Worm (Caenorhabditis elegans): ENCODE data around the gene ZK54.3.

ZK54.3 gene

DNA sequence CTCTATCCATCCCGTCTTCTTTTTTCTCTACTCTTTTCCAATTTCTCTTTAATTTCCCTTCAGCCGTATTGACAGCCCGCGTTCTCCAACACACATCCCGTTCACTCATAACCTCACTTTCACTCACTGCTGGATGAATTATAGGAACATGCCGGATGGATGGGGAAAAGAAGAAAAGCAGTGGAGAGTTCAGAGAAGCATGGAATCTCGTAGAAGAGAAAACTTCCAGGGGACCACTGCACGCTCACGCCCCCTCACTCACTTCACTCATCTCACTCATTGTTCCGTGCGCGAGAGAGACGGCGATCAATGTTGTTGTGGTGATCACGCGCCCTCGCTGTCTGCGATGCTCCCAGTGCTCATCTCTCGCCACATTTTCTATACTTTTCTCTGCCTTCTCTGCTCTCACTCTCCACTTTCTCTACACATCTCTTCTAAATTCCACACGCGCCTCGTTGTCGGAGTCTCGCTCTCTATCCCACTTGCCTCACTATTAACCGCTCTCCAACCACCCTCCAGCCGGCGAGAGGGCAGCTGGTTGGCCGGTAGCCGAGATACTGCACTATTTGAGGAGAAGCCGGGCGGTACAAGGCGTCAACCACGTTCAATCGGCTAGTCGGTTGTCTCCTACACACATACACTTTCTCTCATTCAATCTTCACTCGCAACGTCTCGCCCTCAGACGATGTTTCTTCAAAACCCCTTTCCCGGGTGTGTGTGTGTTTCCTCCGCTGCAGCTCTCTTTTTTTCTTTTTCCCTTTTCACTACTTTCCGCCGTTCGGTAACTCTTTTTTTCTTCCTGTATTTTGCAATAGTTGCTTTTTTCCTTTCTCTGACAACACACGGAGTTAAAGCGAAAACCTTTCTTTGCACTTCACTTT is 13.1 kb upstream of the ZK54.3 start:
- TF ChIP-seq W03F9.2 (tag; optimal IDR thresholded peaks at IDR 0.05) (no peak), him-1 (tag; optimal IDR thresholded peaks at IDR 0.05) (peak; percentile 96)

- TF ChIP-seq him-1 (tag; optimal IDR thresholded peaks at IDR 0.05) (no peak), W03F9.2 (tag; optimal IDR thresholded peaks at IDR 0.05) (no peak), dao-5 (tag; optimal IDR thresholded peaks at IDR 0.05) (no peak)
These were observed 11.9 kb upstream of the ZK54.3 start for ce11 chrX:17478677-17479076.

DNA sequence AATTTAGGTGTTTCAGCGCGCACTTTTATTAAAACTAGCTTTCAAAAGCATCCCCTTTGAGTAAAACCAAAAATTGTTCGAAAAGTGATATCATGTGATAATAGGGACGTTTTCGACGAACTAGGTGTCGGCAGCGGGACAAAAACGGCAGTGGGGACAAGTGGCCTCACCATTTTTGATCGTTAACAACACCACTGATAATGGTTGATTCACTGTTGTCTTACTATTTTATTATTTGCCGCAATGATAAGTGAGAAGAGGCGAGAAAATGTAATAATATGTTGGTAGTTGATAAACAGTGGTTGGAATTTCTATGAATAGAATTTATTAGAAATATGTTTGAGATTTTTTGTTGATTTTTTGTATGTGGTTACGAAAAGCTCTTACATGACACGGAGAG is 9.2 kb upstream of the ZK54.3 start:
- TF ChIP-seq him-1 (tag; optimal IDR thresholded peaks at IDR 0.05) (no peak), W03F9.2 (tag; optimal IDR thresholded peaks at IDR 0.05) (no peak), dao-5 (tag; optimal IDR thresholded peaks at IDR 0.05) (no peak)

DNA sequence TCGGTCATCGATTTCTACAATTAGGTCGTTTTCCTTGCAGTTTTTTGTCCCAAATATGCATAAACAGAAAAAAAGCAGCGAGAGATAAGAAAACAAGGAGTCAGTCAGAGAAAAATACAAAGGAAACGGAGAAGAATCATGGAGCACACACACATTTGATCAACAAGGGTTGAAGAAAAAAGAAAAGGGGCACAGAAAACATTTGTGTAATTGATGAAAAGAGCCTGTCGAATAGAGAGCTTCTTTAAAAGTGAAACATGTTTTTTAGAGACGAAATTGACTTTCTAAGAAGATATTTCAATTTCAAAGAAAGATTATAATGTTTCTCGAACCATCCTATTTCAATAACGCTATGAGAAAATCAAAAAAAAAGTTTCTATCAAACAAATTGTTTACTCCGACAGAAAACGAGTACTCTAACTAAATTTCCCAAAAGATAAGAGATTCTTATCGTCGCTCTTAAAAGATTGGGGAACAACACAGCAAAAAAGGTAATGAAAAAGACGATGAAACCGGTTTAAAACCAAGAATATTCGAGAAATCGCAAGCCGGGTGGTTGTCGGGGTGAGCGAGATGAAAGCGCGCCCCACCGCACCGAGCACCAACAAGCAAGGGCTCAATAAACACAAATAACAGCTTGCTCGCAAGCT is 7.8 kb upstream of the ZK54.3 start, which contains the start of gene tps-1:
Gene tps-1, minus strand, starts transcription at position 14 of the 650 bp plus-strand sequence.
- TF ChIP-seq dao-5 (tag; optimal IDR thresholded peaks at IDR 0.05) (no peak), him-1 (tag; optimal IDR thresholded peaks at IDR 0.05) (no peak), W03F9.2 (tag; optimal IDR thresholded peaks at IDR 0.05) (no peak)

DNA sequence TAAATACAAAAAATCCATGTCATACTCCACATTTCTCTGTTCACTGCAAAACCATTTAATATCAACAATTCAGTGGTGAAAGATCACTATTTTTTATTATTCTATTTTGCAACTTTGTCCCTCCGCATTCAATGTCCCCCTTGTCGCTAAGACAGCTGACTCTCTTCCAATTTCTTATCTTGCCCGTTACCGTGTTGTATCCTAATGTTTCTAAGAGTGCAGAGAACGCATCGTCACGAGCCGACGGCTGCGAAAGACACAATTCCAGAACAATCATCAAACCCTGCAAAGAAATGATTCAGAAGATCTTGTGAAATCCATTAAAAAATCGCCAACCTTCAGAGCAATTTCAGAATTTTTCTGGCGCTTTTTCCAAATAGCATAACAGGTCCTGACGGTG is 6.1 kb upstream of the ZK54.3 start:
- TF ChIP-seq him-1 (tag; optimal IDR thresholded peaks at IDR 0.05), result no peak
- no peak for TF ChIP-seq W03F9.2 (tag; optimal IDR thresholded peaks at IDR 0.05)
- no peak for TF ChIP-seq dao-5 (tag; optimal IDR thresholded peaks at IDR 0.05)

ce11 chrX:17471703-17472102 is 4.9 kb upstream of the ZK54.3 start:
- TF ChIP-seq W03F9.2 (tag; optimal IDR thresholded peaks at IDR 0.05) (no peak), dao-5 (tag; optimal IDR thresholded peaks at IDR 0.05) (no peak), him-1 (tag; optimal IDR thresholded peaks at IDR 0.05) (no peak)

ce11 chrX:17468483-17468882 is 1.7 kb upstream of the ZK54.3 start:
- TF ChIP-seq W03F9.2 (tag; optimal IDR thresholded peaks at IDR 0.05) (no peak), dao-5 (tag; optimal IDR thresholded peaks at IDR 0.05) (no peak), him-1 (tag; optimal IDR thresholded peaks at IDR 0.05) (no peak)

ce11 chrX:17464801-17465200 is 2.0 kb downstream of the ZK54.3 start, which contains the start of gene slc-17.1:
Gene slc-17.1, minus strand, starts transcription at chrX:17464901.
- TF ChIP-seq dao-5 (tag; optimal IDR thresholded peaks at IDR 0.05), result no peak
- TF ChIP-seq him-1 (tag; optimal IDR thresholded peaks at IDR 0.05), result no peak
- TF ChIP-seq W03F9.2 (tag; optimal IDR thresholded peaks at IDR 0.05), result no peak

DNA sequence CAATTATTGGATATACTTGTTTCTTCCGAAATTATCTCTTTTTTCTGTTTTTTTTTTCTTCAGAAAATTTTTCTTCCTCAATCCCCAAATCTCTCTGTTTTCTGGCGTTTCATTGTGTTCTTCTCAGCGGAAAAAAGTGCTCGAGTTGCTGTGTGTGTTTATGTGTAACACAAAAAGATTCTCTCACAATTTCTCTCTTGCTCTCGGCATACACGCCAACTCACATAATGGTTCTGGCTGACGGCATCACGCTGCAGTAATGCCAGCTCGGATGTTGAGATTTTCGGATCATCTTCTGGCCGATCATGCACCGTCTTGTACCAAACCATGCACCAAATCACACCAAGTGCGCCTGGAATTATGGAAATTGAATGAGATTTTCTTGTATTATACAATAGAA is 4.8 kb downstream of the ZK54.3 start:
- TF ChIP-seq dao-5 (tag; optimal IDR thresholded peaks at IDR 0.05), result no peak
- TF ChIP-seq him-1 (tag; optimal IDR thresholded peaks at IDR 0.05), result no peak
- TF ChIP-seq W03F9.2 (tag; optimal IDR thresholded peaks at IDR 0.05), result no peak

- no peak for TF ChIP-seq dao-5 (tag; optimal IDR thresholded peaks at IDR 0.05)
These were observed 7.9 kb downstream of the ZK54.3 start, which contains the start of gene mlc-1 for ce11 chrX:17458887-17459286. Gene mlc-1, plus strand, starts transcription at chrX:17459210.

DNA sequence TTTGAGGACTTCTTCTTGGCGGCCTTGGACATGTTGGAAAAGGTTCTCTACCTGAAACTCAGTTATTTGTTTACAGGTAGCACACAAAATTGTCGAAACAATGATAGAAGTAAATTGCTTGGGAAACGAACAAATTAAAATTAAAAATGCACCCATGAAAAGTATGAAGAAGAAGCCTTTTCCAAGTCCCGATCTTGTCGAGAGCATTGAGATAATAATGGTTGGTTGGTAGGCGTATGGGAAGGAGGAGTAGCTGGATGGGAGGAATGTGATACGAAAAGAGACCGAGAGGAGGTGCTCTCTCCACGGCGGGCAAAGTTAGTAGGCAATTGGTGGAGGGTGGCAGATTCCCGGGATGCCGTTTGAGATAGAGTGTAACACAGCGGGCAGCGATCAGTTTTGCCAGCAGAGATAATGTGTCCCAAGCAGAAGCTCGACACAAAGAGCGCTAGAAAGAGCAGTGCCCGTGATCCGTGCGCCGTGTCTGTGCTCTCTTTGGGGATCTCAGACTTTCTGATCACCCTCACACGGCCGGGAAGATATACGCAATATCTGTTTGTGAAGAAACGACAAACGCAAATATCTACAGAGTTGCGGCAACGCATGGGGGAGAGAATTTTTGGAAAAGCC is 10.2 kb downstream of the ZK54.3 start, which contains the start of gene mlc-2:
Gene mlc-2, minus strand, starts transcription at position 51 of the 630 bp plus-strand sequence.
- TF ChIP-seq dao-5 (tag; optimal IDR thresholded peaks at IDR 0.05) (no peak), W03F9.2 (tag; optimal IDR thresholded peaks at IDR 0.05) (no peak), him-1 (tag; optimal IDR thresholded peaks at IDR 0.05) (no peak)

DNA sequence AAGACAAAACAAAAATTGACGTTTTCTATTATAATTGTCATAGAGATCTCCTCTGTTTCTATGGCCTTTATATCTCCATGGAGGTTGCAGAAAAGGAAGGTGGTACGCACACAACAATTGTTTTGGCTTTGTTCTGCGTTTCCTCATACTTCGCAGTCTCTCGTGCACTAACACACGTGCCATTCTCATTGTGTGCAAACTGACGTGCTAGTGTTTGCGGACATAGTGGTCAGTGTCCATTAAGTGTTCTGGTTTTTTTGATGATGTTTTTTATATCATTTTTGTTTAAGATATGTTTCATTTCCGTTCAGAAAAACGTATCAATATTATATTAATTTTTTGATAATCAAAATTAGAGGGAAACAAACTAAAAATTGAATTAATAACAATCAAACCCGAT is 15.4 kb downstream of the ZK54.3 start, which contains the start of gene C36E6.2:
Gene C36E6.2, plus strand, starts transcription at position 261 of the 400 bp plus-strand sequence.
- TF ChIP-seq W03F9.2 (tag; optimal IDR thresholded peaks at IDR 0.05) (peak; percentile 57), dao-5 (tag; optimal IDR thresholded peaks at IDR 0.05) (no peak)

DNA sequence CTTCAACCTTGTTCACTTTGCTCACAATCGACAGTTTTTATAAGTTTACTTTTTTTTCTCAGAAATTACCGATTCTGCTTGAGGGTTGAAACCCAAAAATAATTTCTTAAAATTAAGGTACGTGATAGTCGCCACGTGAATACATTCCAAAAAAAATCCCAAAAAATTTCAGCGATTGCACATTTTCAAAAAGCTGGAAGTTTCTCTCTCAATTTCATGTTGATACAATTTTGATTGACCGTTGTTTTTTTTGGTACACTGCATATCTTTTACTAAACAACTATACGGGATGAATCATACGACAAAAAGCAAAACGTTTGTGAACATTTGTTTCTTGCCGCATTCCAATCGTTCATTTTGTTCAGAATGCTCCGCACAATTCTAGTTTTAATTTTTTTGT is 28.4 kb downstream of the ZK54.3 start, which contains the start of gene C36E6.8:
Gene C36E6.8, plus strand, starts transcription at position 301 of the 400 bp plus-strand sequence.
- TF ChIP-seq W03F9.2 (tag; optimal IDR thresholded peaks at IDR 0.05) (no peak), him-1 (tag; optimal IDR thresholded peaks at IDR 0.05) (no peak), dao-5 (tag; optimal IDR thresholded peaks at IDR 0.05) (no peak)

DNA sequence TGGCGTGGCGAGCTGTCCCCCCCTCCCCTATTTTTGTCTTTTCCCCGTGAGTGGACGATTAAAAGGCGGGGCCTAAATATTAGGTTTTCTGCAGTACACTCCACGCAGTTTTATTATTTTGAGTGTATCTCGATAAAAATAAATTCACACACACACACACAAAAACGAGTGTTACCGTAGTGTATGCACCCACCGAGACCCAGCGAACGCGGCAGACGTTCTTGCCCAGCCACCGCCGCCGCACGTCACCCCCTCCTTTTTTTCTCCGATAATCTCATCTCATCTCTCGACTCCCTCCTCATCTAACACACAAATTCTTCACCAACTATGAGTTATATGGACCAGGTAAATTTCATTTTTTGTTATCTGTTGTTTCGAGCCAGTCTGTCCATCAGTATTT is 32.6 kb downstream of the ZK54.3 start, which contains the start of gene fubl-3:
Gene fubl-3, plus strand, starts transcription at position 212 of the 400 bp plus-strand sequence.
- TF ChIP-seq him-1 (tag; optimal IDR thresholded peaks at IDR 0.05) (no peak), dao-5 (tag; optimal IDR thresholded peaks at IDR 0.05) (no peak), W03F9.2 (tag; optimal IDR thresholded peaks at IDR 0.05) (no peak)
